Fruit fly (Drosophila melanogaster): ENCODE measurements around the gene Ddrgk1.
A peak's percentile ranks its signal among the peaks of the same experiment; 100 is the strongest.

The Ddrgk1 gene

DNA sequence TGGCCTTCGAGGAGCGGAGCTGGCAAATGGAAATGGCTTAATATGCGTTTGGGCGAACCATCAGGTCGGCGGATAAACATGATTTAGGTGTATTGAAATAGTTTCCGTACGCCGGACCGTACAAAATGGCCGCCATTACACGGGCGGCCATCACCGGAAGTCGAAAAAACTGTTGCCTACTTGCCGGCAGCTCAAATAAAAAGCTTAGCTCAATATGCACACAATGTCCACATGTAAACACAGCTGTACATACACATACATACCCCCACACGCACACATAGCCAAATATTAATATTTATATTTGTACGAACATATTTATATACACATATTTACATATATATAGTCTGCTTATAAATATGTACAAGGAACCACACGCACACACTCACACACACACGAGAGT, 48.3 kb downstream of the Ddrgk1 start (continued):
- TF ChIP-seq CG2875 (GFP tag; optimal IDR thresholded peaks at IDR 0.05) = peak; percentile 50
- TF ChIP-seq CG4707 (GFP tag; optimal IDR thresholded peaks at IDR 0.05) = peak; percentile 31
- peak; percentile 44 for TF ChIP-seq CG9727 (GFP tag; optimal IDR thresholded peaks at IDR 0.05)
- TF ChIP-seq Hr51 (GFP tag; optimal IDR thresholded peaks at IDR 0.05) = peak in 1 of 2 experiments; percentile 19
- peak; percentile 42 for TF ChIP-seq CG1233 (GFP tag; optimal IDR thresholded peaks at IDR 0.05)
- no peak for TF ChIP-seq mld (GFP tag; IDR thresholded peaks at IDR 0.05; ENCODE audit: partially characterized antibody)
- peak; percentile 27 for TF ChIP-seq zen (tag; optimal IDR thresholded peaks at IDR 0.05)
- peak; percentile 26 for TF ChIP-seq CG6254 (GFP tag; optimal IDR thresholded peaks at IDR 0.05)
- TF ChIP-seq CG14014 (GFP tag; IDR thresholded peaks at IDR 0.05) = peak; percentile 64; the same call in 1 of the 2 replicates
- no peak for TF ChIP-seq sc (optimal IDR thresholded peaks at IDR 0.05)
- peak; percentile 40 for TF ChIP-seq sc (GFP tag; optimal IDR thresholded peaks at IDR 0.05)
- TF ChIP-seq slou (GFP tag; optimal IDR thresholded peaks at IDR 0.05) = no peak
- peak; percentile 78 for TF ChIP-seq sens (GFP tag)
- no peak for TF ChIP-seq CG10366 (GFP tag; IDR thresholded peaks at IDR 0.05)
- peak; percentile 61 for TF ChIP-seq NfI (GFP tag; optimal IDR thresholded peaks at IDR 0.05)
- peak; percentile 90 for TF ChIP-seq Ets97D (GFP tag; optimal IDR thresholded peaks at IDR 0.05)
- TF ChIP-seq Sox100B (GFP tag; optimal IDR thresholded peaks at IDR 0.05) = peak; percentile 41
- peak; percentile 37 for TF ChIP-seq CG1529 (GFP tag; optimal IDR thresholded peaks at IDR 0.05)
